Worm (Caenorhabditis elegans): ENCODE measurements around the gene irld-2.

Gene irld-2

ce11 chrX:13359800-13360199 lies 35.1 kb downstream of the irld-2 start:
- TF ChIP-seq egl-27 (tag; optimal IDR thresholded peaks at IDR 0.05) (no peak), sem-4 (tag; optimal IDR thresholded peaks at IDR 0.05) (no peak), C34F6.9 (tag; optimal IDR thresholded peaks at IDR 0.05) (no peak), unc-55 (GFP tag; optimal IDR thresholded peaks at IDR 0.05) (no peak), nhr-25 (tag; optimal IDR thresholded peaks at IDR 0.05) (peak; percentile 40), mdl-1 (tag; optimal IDR thresholded peaks at IDR 0.05) (peak in 1 of 2 experiments; percentile 0), elt-3 (tag; optimal IDR thresholded peaks at IDR 0.05) (no peak), blmp-1 (tag; optimal IDR thresholded peaks at IDR 0.05; ENCODE audit: insufficient read depth) (peak; percentile 35), nhr-10 (tag; optimal IDR thresholded peaks at IDR 0.05) (no peak), nhr-11 (tag; optimal IDR thresholded peaks at IDR 0.05) (no peak), sma-3 (GFP tag; optimal IDR thresholded peaks at IDR 0.05) (peak; percentile 15), nhr-6 (tag; optimal IDR thresholded peaks at IDR 0.05) (no peak), crh-2 (tag; optimal IDR thresholded peaks at IDR 0.05) (peak; percentile 79), mbf-1 (tag; optimal IDR thresholded peaks at IDR 0.05) (no peak), aly-2 (tag; optimal IDR thresholded peaks at IDR 0.05) (no peak), ceh-16 (tag; optimal IDR thresholded peaks at IDR 0.05) (no peak), ama-1 (optimal IDR thresholded peaks at IDR 0.05) (no peak), nhr-23 (tag; optimal IDR thresholded peaks at IDR 0.05) (no peak), R02D3.7 (tag; optimal IDR thresholded peaks at IDR 0.05) (no peak), peb-1 (tag; optimal IDR thresholded peaks at IDR 0.05) (no peak), elt-1 (tag; optimal IDR thresholded peaks at IDR 0.05) (no peak), ztf-4 (tag; optimal IDR thresholded peaks at IDR 0.05) (no peak), lsy-2 (tag; optimal IDR thresholded peaks at IDR 0.05) (peak in 1 of 2 experiments; percentile 15), nhr-12 (tag; optimal IDR thresholded peaks at IDR 0.05) (no peak), nhr-21 (tag; optimal IDR thresholded peaks at IDR 0.05) (peak; percentile 33), ztf-1 (GFP tag; conservative IDR thresholded peaks at IDR 0.05) (no peak), nhr-129 (tag; optimal IDR thresholded peaks at IDR 0.05) (peak; percentile 39), gmeb-1 (tag; optimal IDR thresholded peaks at IDR 0.05) (no peak), Y55F3AM.14 (GFP tag; optimal IDR thresholded peaks at IDR 0.05) (no peak), F13H6.1 (tag; optimal IDR thresholded peaks at IDR 0.05) (peak; percentile 0), alr-1 (tag; optimal IDR thresholded peaks at IDR 0.05) (no peak), skn-1 (tag; optimal IDR thresholded peaks at IDR 0.05) (no peak), sma-9 (GFP tag; optimal IDR thresholded peaks at IDR 0.05) (peak; percentile 87), sma-9 (tag; optimal IDR thresholded peaks at IDR 0.05) (no peak), lin-13 (GFP tag; optimal IDR thresholded peaks at IDR 0.05) (no peak)

ce11 chrX:13358573-13358972 lies 36.3 kb downstream of the irld-2 start:
- TF ChIP-seq blmp-1 (tag; optimal IDR thresholded peaks at IDR 0.05; ENCODE audit: insufficient read depth), result peak; percentile 98
- TF ChIP-seq peb-1 (tag; optimal IDR thresholded peaks at IDR 0.05), result no peak
- TF ChIP-seq unc-55 (GFP tag; optimal IDR thresholded peaks at IDR 0.05), result no peak
- TF ChIP-seq lin-11 (tag; optimal IDR thresholded peaks at IDR 0.05), result no peak
- peak; percentile 99 for TF ChIP-seq sma-9 (GFP tag; optimal IDR thresholded peaks at IDR 0.05)
- peak; percentile 66 for TF ChIP-seq sma-9 (tag; optimal IDR thresholded peaks at IDR 0.05)
- TF ChIP-seq sem-4 (tag; optimal IDR thresholded peaks at IDR 0.05), result peak; percentile 51
- TF ChIP-seq ZK546.5 (tag; optimal IDR thresholded peaks at IDR 0.05), result no peak
- TF ChIP-seq unc-39 (tag; optimal IDR thresholded peaks at IDR 0.05), result no peak
- no peak for TF ChIP-seq nhr-237 (tag; optimal IDR thresholded peaks at IDR 0.05)
- peak; percentile 98 for TF ChIP-seq nhr-129 (tag; optimal IDR thresholded peaks at IDR 0.05)
- peak; percentile 25 for TF ChIP-seq lin-13 (GFP tag; optimal IDR thresholded peaks at IDR 0.05)
- no peak for TF ChIP-seq ceh-82 (tag; optimal IDR thresholded peaks at IDR 0.05)
- peak; percentile 79 for TF ChIP-seq C34F6.9 (tag; optimal IDR thresholded peaks at IDR 0.05)
- no peak for TF ChIP-seq nhr-11 (tag; optimal IDR thresholded peaks at IDR 0.05)
- TF ChIP-seq Y55F3AM.14 (GFP tag; optimal IDR thresholded peaks at IDR 0.05), result peak; percentile 79
- TF ChIP-seq snpc-4 (tag; optimal IDR thresholded peaks at IDR 0.05), result no peak
- TF ChIP-seq zag-1 (tag; optimal IDR thresholded peaks at IDR 0.05), result no peak
- peak; percentile 95 for TF ChIP-seq F13H6.1 (tag; optimal IDR thresholded peaks at IDR 0.05)
- no peak for TF ChIP-seq R02D3.7 (tag; optimal IDR thresholded peaks at IDR 0.05)
- peak; percentile 76 for TF ChIP-seq fos-1 (tag; optimal IDR thresholded peaks at IDR 0.05)
- TF ChIP-seq lin-39 (tag; optimal IDR thresholded peaks at IDR 0.05), result no peak
- TF ChIP-seq gmeb-1 (tag; optimal IDR thresholded peaks at IDR 0.05), result peak; percentile 72
- TF ChIP-seq nhr-25 (tag; optimal IDR thresholded peaks at IDR 0.05), result peak; percentile 96
- TF ChIP-seq elt-3 (tag; optimal IDR thresholded peaks at IDR 0.05), result no peak
- TF ChIP-seq crh-2 (tag; optimal IDR thresholded peaks at IDR 0.05), result peak; percentile 93
- TF ChIP-seq alr-1 (tag; optimal IDR thresholded peaks at IDR 0.05), result no peak
- peak in 1 of 2 experiments; percentile 76 for TF ChIP-seq lsy-2 (tag; optimal IDR thresholded peaks at IDR 0.05)
- TF ChIP-seq ztf-1 (GFP tag; conservative IDR thresholded peaks at IDR 0.05), result no peak
- no peak for TF ChIP-seq ztf-4 (tag; optimal IDR thresholded peaks at IDR 0.05)
- no peak for TF ChIP-seq unc-62 (GFP tag; optimal IDR thresholded peaks at IDR 0.05)
- TF ChIP-seq mab-5 (tag; optimal IDR thresholded peaks at IDR 0.05), result no peak
- no peak for TF ChIP-seq nhr-12 (tag; optimal IDR thresholded peaks at IDR 0.05)
- TF ChIP-seq egl-27 (tag; optimal IDR thresholded peaks at IDR 0.05), result peak; percentile 96
- no peak for TF ChIP-seq dmd-4 (tag; optimal IDR thresholded peaks at IDR 0.05)
- TF ChIP-seq ceh-16 (tag; optimal IDR thresholded peaks at IDR 0.05), result no peak
- peak; percentile 32 for TF ChIP-seq skn-1 (tag; optimal IDR thresholded peaks at IDR 0.05)
- TF ChIP-seq nhr-6 (tag; optimal IDR thresholded peaks at IDR 0.05), result peak; percentile 68
- no peak for TF ChIP-seq nhr-77 (tag; optimal IDR thresholded peaks at IDR 0.05)
- TF ChIP-seq aly-2 (tag; optimal IDR thresholded peaks at IDR 0.05), result no peak
- TF ChIP-seq mdl-1 (tag; optimal IDR thresholded peaks at IDR 0.05), result peak; percentile 77 to 96
- TF ChIP-seq nhr-21 (tag; optimal IDR thresholded peaks at IDR 0.05), result peak; percentile 97
- TF ChIP-seq ama-1 (optimal IDR thresholded peaks at IDR 0.05), result no peak
- TF ChIP-seq sma-3 (GFP tag; optimal IDR thresholded peaks at IDR 0.05), result peak; percentile 89
- TF ChIP-seq nhr-23 (tag; optimal IDR thresholded peaks at IDR 0.05), result no peak
- TF ChIP-seq nhr-10 (tag; optimal IDR thresholded peaks at IDR 0.05), result no peak

Measured in whole organism, L2 larva.